Fruit fly (Drosophila melanogaster) whole organism, pupa: ENCODE results near the gene Nckx30C.

Source experiments
- CG10348 ChIP-seq: fragments of 200-800 bp; sonication (Bioruptor generic); IDR thresholded peaks from 2 replicates; pipeline ENCODE4 v1.3.6; 2022; ENCODE audit warnings: missing biosample characterization, missing genetic modification characterization
- CG12605 ChIP-seq: fragments of 200-800 bp; sonication (Bioruptor generic); IDR thresholded peaks from 2 replicates; pipeline ENCODE4 v1.3.6; 2022; ENCODE audit warnings: missing biosample characterization, missing genetic modification characterization
- CG32121 ChIP-seq: fragments of 200-800 bp; sonication (Bioruptor generic); IDR thresholded peaks from 2 replicates; pipeline ENCODE4 v1.3.6; 2022; ENCODE audit warnings: missing biosample characterization, missing genetic modification characterization
- CG34367 ChIP-seq: fragments of 200-800 bp; sonication (Bioruptor generic); optimal IDR thresholded peaks from 2 replicates; lab custom pipeline; 2018; ENCODE audit warnings: missing biosample characterization, mild to moderate bottlenecking, missing genetic modification characterization
- CG4496 ChIP-seq: fragments of 200-800 bp; sonication (Bioruptor generic); IDR thresholded peaks from 3 replicates; pipeline ENCODE4 v1.3.6; 2022; ENCODE audit warnings: missing biosample characterization, missing genetic modification characterization
- CG8159 ChIP-seq: fragments of 200-800 bp; sonication (Bioruptor generic); optimal IDR thresholded peaks from 3 replicates; lab custom pipeline; 2018; ENCODE audit warnings: missing biosample characterization, mild to moderate bottlenecking, missing genetic modification characterization, moderate library complexity
- Pif1A ChIP-seq: fragments of 200-800 bp; sonication (Bioruptor generic); optimal IDR thresholded peaks from 3 replicates; lab custom pipeline; 2016; ENCODE audit warnings: missing biosample characterization, missing genetic modification characterization
- Pif1B ChIP-seq: fragments of 200-800 bp; sonication (Bioruptor generic); optimal IDR thresholded peaks from 3 replicates; lab custom pipeline; 2016; ENCODE audit warnings: missing biosample characterization, missing genetic modification characterization
- Snoo ChIP-seq: fragments of 200-800 bp; sonication (Bioruptor generic); optimal IDR thresholded peaks from 3 replicates; lab custom pipeline; 2017; ENCODE audit warnings: missing biosample characterization, mild to moderate bottlenecking, missing genetic modification characterization, inconsistent platforms

DNA sequence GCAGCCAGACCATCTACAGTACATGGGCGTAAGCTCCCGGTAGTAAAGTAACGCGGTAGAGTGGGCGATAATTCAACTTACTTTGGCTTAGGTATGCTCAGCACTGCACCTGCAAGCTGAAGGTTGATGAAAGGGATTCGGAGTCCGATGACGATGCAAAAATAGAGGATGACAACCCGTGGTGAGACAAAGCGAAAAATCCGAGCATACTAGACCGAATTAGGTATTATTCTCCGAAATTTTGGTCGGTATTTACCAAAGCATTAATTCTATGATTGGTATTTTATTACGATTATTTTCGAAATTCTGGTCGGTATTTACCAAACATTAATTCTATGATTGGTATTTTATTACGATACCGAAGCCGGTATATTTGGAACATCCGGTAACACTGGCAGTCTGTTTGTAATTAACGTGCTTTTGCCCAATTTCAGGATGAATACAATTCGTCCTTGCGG lies 44.3 kb upstream of the Nckx30C start, which contains the start of gene CG4036:
- no peak for TF ChIP-seq Snoo (tag; lab: Kevin White, UChicago)
- no peak for TF ChIP-seq CG8159 (tag; lab: Kevin White, UChicago)
- no peak for TF ChIP-seq CG4496
- no peak for TF ChIP-seq CG10348 (GFP tag; lab: Robert Waterston, UW)
- no peak for TF ChIP-seq Pif1A (GFP tag; lab: Kevin White, UChicago)
- no peak for TF ChIP-seq Pif1B (GFP tag; lab: Kevin White, UChicago)
- no peak for TF ChIP-seq CG12605 (GFP tag; lab: Robert Waterston, UW)
- TF ChIP-seq CG34367 (tag; lab: Kevin White, UChicago), result no peak
- peak; percentile 32; the same call in 1 of the 2 replicates for TF ChIP-seq CG32121
